Fruit fly (Drosophila melanogaster): Measurements from ENCODE around the gene GstD9.

The GstD9 gene

DNA sequence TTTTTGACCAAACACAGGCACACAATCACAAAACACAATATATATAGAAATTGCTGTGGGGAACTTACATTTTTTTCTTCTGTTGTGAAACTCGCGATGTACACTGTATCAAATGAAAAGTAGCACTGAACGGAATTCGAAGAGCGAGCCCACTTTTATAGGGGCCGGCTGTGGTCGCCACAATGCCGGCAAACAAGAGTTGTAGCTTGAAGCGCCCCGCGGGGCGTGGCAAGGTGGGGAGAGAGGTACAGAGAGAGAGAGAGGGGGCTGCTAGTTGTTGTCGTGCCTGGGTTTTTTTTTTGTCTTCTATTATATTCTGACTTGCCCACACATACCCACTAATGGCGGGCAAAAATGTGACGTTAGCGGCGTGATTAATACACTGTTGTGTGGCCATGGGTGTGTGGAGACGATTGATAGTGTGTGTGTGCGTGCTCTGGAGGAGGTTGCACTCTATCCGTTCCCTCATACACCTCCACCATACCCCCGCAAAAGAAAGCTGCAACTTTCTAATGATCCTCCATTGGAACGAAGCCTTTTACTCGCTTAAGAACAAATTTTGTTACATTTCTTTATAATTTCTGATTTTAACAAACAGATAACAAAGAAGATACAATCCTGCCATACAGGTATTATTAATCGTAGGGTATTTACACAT is 1.9 kb upstream of the GstD9 start, which contains the start of gene GstD1 (continued):
- TF ChIP-seq Hmr (GFP tag; optimal IDR thresholded peaks at IDR 0.05) (peak; percentile 43), MBD-R2 (GFP tag; IDR thresholded peaks at IDR 0.05) (no peak), Side (GFP tag; optimal IDR thresholded peaks at IDR 0.05) (peak; percentile 2), Kr (GFP tag; optimal IDR thresholded peaks at IDR 0.05) (no peak), Hand (GFP tag; optimal IDR thresholded peaks at IDR 0.05) (no peak), CG12299 (tag; optimal IDR thresholded peaks at IDR 0.05) (no peak), bbx (GFP tag; IDR thresholded peaks at IDR 0.05; ENCODE audit: partially characterized antibody) (0 out of 2 replicates have a peak, but pooled peaks have one; percentile 28), CG8765 (GFP tag; IDR thresholded peaks at IDR 0.05) (peak; percentile 87; the same call in 1 of the 2 replicates), CG1647 (GFP tag; optimal IDR thresholded peaks at IDR 0.05) (peak; percentile 36), dm (GFP tag; optimal IDR thresholded peaks at IDR 0.05) (no peak), CG12769 (tag; optimal IDR thresholded peaks at IDR 0.05) (peak; percentile 55), dimm (GFP tag; IDR thresholded peaks at IDR 0.05) (no peak), CG8089 (GFP tag; optimal IDR thresholded peaks at IDR 0.05) (no peak), CG7987 (GFP tag; optimal IDR thresholded peaks at IDR 0.05) (no peak), CG2875 (GFP tag; optimal IDR thresholded peaks at IDR 0.05) (no peak), Gsc (GFP tag; IDR thresholded peaks at IDR 0.05) (no peak), dmrt11E (tag; optimal IDR thresholded peaks at IDR 0.05) (no peak), scrt (GFP tag; optimal IDR thresholded peaks at IDR 0.05) (peak; percentile 35), Scr (GFP tag; IDR thresholded peaks at IDR 0.05; ENCODE audit: partially characterized antibody) (peak; percentile 40), hb (GFP tag; IDR thresholded peaks at IDR 0.05; ENCODE audit: partially characterized antibody) (no peak), gfzf (GFP tag; optimal IDR thresholded peaks at IDR 0.05) (no peak), trh (GFP tag; optimal IDR thresholded peaks at IDR 0.05) (no peak), CG17359 (tag; optimal IDR thresholded peaks at IDR 0.05) (peak; percentile 8), Hr39 (optimal IDR thresholded peaks at IDR 0.05) (no peak), CG13894 (tag; optimal IDR thresholded peaks at IDR 0.05) (peak; percentile 70), gro (GFP tag; optimal IDR thresholded peaks at IDR 0.05) (peak; percentile 8), CG4328 (GFP tag; optimal IDR thresholded peaks at IDR 0.05) (no peak), her (GFP tag; optimal IDR thresholded peaks at IDR 0.05) (peak; percentile 39), crp (GFP tag; optimal IDR thresholded peaks at IDR 0.05) (no peak), Pdp1 (GFP tag; optimal IDR thresholded peaks at IDR 0.05) (peak; percentile 32 to 45), ro (GFP tag; IDR thresholded peaks at IDR 0.05) (no peak), HmgD (GFP tag; optimal IDR thresholded peaks at IDR 0.05) (no peak), dysf (GFP tag; IDR thresholded peaks at IDR 0.05) (peak; percentile 59), CG12236 (GFP tag; optimal IDR thresholded peaks at IDR 0.05) (no peak), CG1024 (GFP tag; IDR thresholded peaks at IDR 0.05) (no peak), grau (tag; optimal IDR thresholded peaks at IDR 0.05) (peak; percentile 46), CG13296 (GFP tag; optimal IDR thresholded peaks at IDR 0.05) (no peak), sima (GFP tag; optimal IDR thresholded peaks at IDR 0.05) (no peak), CG4820 (GFP tag; optimal IDR thresholded peaks at IDR 0.05) (peak; percentile 3), fd96Cb (tag; optimal IDR thresholded peaks at IDR 0.05) (peak; percentile 54), CG34422 (GFP tag; IDR thresholded peaks at IDR 0.05) (peak; percentile 81; the same call in 1 of the 3 replicates), maf-S (GFP tag; optimal IDR thresholded peaks at IDR 0.05) (no peak), CG3995 (GFP tag; optimal IDR thresholded peaks at IDR 0.05) (peak; percentile 49), CG6813 (GFP tag; optimal IDR thresholded peaks at IDR 0.05) (no peak), YL-1 (GFP tag; optimal IDR thresholded peaks at IDR 0.05) (no peak), CG30431 (GFP tag; optimal IDR thresholded peaks at IDR 0.05) (no peak), caup (GFP tag; optimal IDR thresholded peaks at IDR 0.05; ENCODE audit: severe bottlenecking) (peak; percentile 28), CG4404 (GFP tag; IDR thresholded peaks at IDR 0.05) (no peak), CG14014 (GFP tag; IDR thresholded peaks at IDR 0.05) (peak; percentile 36; the same call in 1 of the 2 replicates), repo (GFP tag; optimal IDR thresholded peaks at IDR 0.05) (peak; percentile 33)
